Fruit fly (Drosophila melanogaster): ENCODE measurements around the gene Spindly.

Spindly gene

dm6 chr2L:3573172-3573755 is 43.1 kb upstream of the Spindly start (continued):
- no peak for TF ChIP-seq fru (optimal IDR thresholded peaks at IDR 0.05)
- TF ChIP-seq MTF-1 (GFP tag; optimal IDR thresholded peaks at IDR 0.05; ENCODE audit: borderline replicate concordance): no peak
- peak; percentile 66 for TF ChIP-seq CG10209 (GFP tag; optimal IDR thresholded peaks at IDR 0.05)
- TF ChIP-seq emc (GFP tag; optimal IDR thresholded peaks at IDR 0.05): no peak
- no peak for TF ChIP-seq CG6791 (GFP tag; IDR thresholded peaks at IDR 0.05; ENCODE audit: partially characterized antibody)
- no peak for TF ChIP-seq crp (GFP tag; optimal IDR thresholded peaks at IDR 0.05)
- TF ChIP-seq CG2875 (GFP tag; optimal IDR thresholded peaks at IDR 0.05): no peak
- no peak for TF ChIP-seq CG34376 (GFP tag; optimal IDR thresholded peaks at IDR 0.05)
- peak; percentile 34 for TF ChIP-seq Hmr (GFP tag; optimal IDR thresholded peaks at IDR 0.05)
- TF ChIP-seq Ada2b (GFP tag; IDR thresholded peaks at IDR 0.05): peak; percentile 47
- peak; percentile 93 for TF ChIP-seq sug (tag; optimal IDR thresholded peaks at IDR 0.05)
- TF ChIP-seq CG5953 (GFP tag; IDR thresholded peaks at IDR 0.05): 0 out of 2 replicates have a peak, but pooled peaks have one; percentile 33
- TF ChIP-seq phol (tag; optimal IDR thresholded peaks at IDR 0.05): peak; percentile 83
- TF ChIP-seq CG4707 (GFP tag; optimal IDR thresholded peaks at IDR 0.05): no peak
- TF ChIP-seq onecut (GFP tag; IDR thresholded peaks at IDR 0.05): peak; percentile 52
- TF ChIP-seq CG4730 (GFP tag; IDR thresholded peaks at IDR 0.05): peak; percentile 46; the same call in 1 of the 2 replicates

DNA sequence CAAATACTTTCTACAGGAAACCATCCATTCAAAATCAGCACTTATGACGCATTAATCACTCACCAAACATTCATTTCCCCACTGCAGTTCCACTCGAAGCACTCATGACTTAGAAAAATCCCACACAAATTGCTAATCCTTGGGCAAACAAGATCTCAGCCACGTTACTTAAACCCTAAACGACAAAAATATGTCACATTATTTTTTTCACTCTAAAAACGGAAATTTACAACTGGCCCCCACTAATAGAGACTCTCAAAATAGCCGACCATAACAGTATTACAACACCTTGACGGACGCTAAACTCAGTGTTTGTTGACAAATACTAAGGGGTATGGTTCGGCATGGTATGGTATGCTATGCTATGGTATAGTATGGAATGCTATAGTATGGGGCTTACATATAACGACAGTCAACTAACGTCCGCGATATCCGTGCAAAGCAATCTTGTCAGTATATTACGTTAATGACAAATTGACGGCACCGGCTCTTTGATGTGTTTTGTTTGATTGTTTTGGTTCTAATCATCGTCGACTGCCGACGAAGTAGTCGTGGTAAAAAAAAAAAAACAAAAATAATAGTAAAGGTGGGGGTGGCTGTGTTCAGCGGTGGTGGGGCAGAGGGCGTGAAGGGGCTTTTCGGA is 42.5 kb upstream of the Spindly start:
- TF ChIP-seq salm (tag; optimal IDR thresholded peaks at IDR 0.05) (peak; percentile 16), odd (GFP tag; optimal IDR thresholded peaks at IDR 0.05) (peak; percentile 3), YL-1 (GFP tag; optimal IDR thresholded peaks at IDR 0.05) (no peak), Side (GFP tag; optimal IDR thresholded peaks at IDR 0.05) (no peak), CG1603 (tag; optimal IDR thresholded peaks at IDR 0.05) (peak; percentile 10), otp (GFP tag; IDR thresholded peaks at IDR 0.05) (0 out of 3 replicates have a peak, but pooled peaks have one; percentile 28), CG2199 (GFP tag; IDR thresholded peaks at IDR 0.05) (0 out of 3 replicates have a peak, but pooled peaks have one; percentile 7), CG17186 (GFP tag; optimal IDR thresholded peaks at IDR 0.05) (no peak), CG10274 (GFP tag; optimal IDR thresholded peaks at IDR 0.05) (no peak), sd (tag; optimal IDR thresholded peaks at IDR 0.05) (peak; percentile 66), mirr (GFP tag; optimal IDR thresholded peaks at IDR 0.05) (peak; percentile 33), wor (GFP tag; IDR thresholded peaks at IDR 0.05) (no peak), Med (GFP tag) (peak; percentile 66), CG8281 (tag; optimal IDR thresholded peaks at IDR 0.05) (peak; percentile 82), sens (GFP tag) (peak; percentile 69), eve (GFP tag; optimal IDR thresholded peaks at IDR 0.05) (peak in 1 of 2 experiments; percentile 60), grau (tag; optimal IDR thresholded peaks at IDR 0.05) (peak; percentile 5), CG17568 (GFP tag; optimal IDR thresholded peaks at IDR 0.05) (peak; percentile 29), Dad (GFP tag; optimal IDR thresholded peaks at IDR 0.05) (no peak), CG9932 (GFP tag; IDR thresholded peaks at IDR 0.05) (no peak), exex (tag; optimal IDR thresholded peaks at IDR 0.05) (peak; percentile 46), Jarid2 (GFP tag; optimal IDR thresholded peaks at IDR 0.05) (no peak), CG3838 (GFP tag; optimal IDR thresholded peaks at IDR 0.05) (no peak), CG13296 (GFP tag; optimal IDR thresholded peaks at IDR 0.05) (no peak), CG8290 (GFP tag; optimal IDR thresholded peaks at IDR 0.05) (no peak), CG8290 (tag; optimal IDR thresholded peaks at IDR 0.05) (peak in 1 of 2 experiments; percentile 20), tx (GFP tag; optimal IDR thresholded peaks at IDR 0.05) (no peak), CG16779 (GFP tag; IDR thresholded peaks at IDR 0.05) (no peak), B-H1 (GFP tag; IDR thresholded peaks at IDR 0.05) (no peak), lmd (GFP tag; IDR thresholded peaks at IDR 0.05) (no peak), phol (tag; optimal IDR thresholded peaks at IDR 0.05) (no peak), Pdp1 (GFP tag; optimal IDR thresholded peaks at IDR 0.05) (peak in 1 of 2 experiments; percentile 66), Sox102F (GFP tag; optimal IDR thresholded peaks at IDR 0.05) (no peak), CG4820 (GFP tag; optimal IDR thresholded peaks at IDR 0.05) (no peak)

Measured in whole organism, embryonic.